Worm (Caenorhabditis elegans) whole organism, midembryonic: ENCODE measurements around the gene nft-1.

Source experiments
- T22C8.4 ChIP-seq: fragments of 200-800 bp; sonication (Bioruptor generic); IDR thresholded peaks from 2 replicates; pipeline ENCODE4 v1.3.6; 2022; ENCODE audit warnings: missing genetic modification characterization, missing compliant biosample characterization
- flt-1 ChIP-seq: fragments of 200-800 bp; sonication (Bioruptor generic); IDR thresholded peaks from 2 replicates; pipeline ENCODE4 v1.3.6; 2022; ENCODE audit warnings: missing genetic modification characterization, missing compliant biosample characterization

ce11 chrIII:11918247-11918769, 5.4 kb upstream of the nft-1 start, which contains the start of gene znf-593:
- TF ChIP-seq T22C8.4 (no peak), flt-1 (GFP tag; lab: Robert Waterston, UW) (peak; percentile 72; the same call in 1 of the 2 replicates)
